Fruit fly (Drosophila melanogaster) whole organism, prepupa: Measurements from ENCODE around the gene hth.

Source experiments
- CG10631 ChIP-seq: fragments of 200-800 bp; sonication (Bioruptor generic); optimal IDR thresholded peaks from 2 replicates; lab custom pipeline; 2016; ENCODE audit warnings: missing biosample characterization, missing genetic modification characterization
- CG11294 ChIP-seq: fragments of 200-800 bp; sonication (Bioruptor generic); IDR thresholded peaks from 2 replicates; pipeline ENCODE4 v1.3.6; 2022; ENCODE audit warnings: missing biosample characterization, missing genetic modification characterization
- CG11762 ChIP-seq: fragments of 200-800 bp; sonication (Bioruptor generic); optimal IDR thresholded peaks from 3 replicates; lab custom pipeline; 2016; ENCODE audit warnings: missing biosample characterization, missing genetic modification characterization; ENCODE audit not compliant: insufficient read depth
- CG1621 ChIP-seq: fragments of 200-800 bp; sonication (Bioruptor generic); optimal IDR thresholded peaks from 3 replicates; lab custom pipeline; 2018; ENCODE audit warnings: missing biosample characterization, mild to moderate bottlenecking, missing genetic modification characterization
- CG3032 ChIP-seq: fragments of 200-800 bp; optimal IDR thresholded peaks from 2 replicates; lab custom pipeline; 2019; ENCODE audit warnings: missing biosample characterization, mild to moderate bottlenecking, missing genetic modification characterization, moderate library complexity
- CG31627 ChIP-seq: fragments of 200-800 bp; sonication (Bioruptor generic); optimal IDR thresholded peaks from 3 replicates; lab custom pipeline; 2016; ENCODE audit warnings: missing biosample characterization, missing genetic modification characterization
- CG32006 ChIP-seq: fragments of 200-800 bp; sonication (Bioruptor generic); optimal IDR thresholded peaks from 3 replicates; lab custom pipeline; 2017; ENCODE audit warnings: missing biosample characterization, mild to moderate bottlenecking, missing genetic modification characterization
- CG3919 ChIP-seq: fragments of 200-800 bp; sonication (Bioruptor generic); optimal IDR thresholded peaks from 3 replicates; lab custom pipeline; 2016; ENCODE audit warnings: missing biosample characterization, missing genetic modification characterization
- CG4318 ChIP-seq: fragments of 200-800 bp; sonication (Bioruptor generic); optimal IDR thresholded peaks from 3 replicates; lab custom pipeline; 2017; ENCODE audit warnings: missing biosample characterization, mild to moderate bottlenecking, missing genetic modification characterization
- CG6276 ChIP-seq: fragments of 200-800 bp; sonication (Bioruptor generic); optimal IDR thresholded peaks from 2 replicates; lab custom pipeline; 2017; ENCODE audit warnings: missing biosample characterization, mild to moderate bottlenecking, missing genetic modification characterization
- CG6792 ChIP-seq: fragments of 200-800 bp; sonication (Bioruptor generic); optimal IDR thresholded peaks from 3 replicates; lab custom pipeline; 2016; ENCODE audit warnings: missing biosample characterization, missing genetic modification characterization
- CG6808 ChIP-seq: fragments of 200-800 bp; sonication (Bioruptor generic); optimal IDR thresholded peaks from 3 replicates; lab custom pipeline; 2017; ENCODE audit warnings: missing biosample characterization, missing genetic modification characterization, mild to moderate bottlenecking, moderate library complexity, missing genetic modification reagents
- CG6854 ChIP-seq: fragments of 200-800 bp; sonication (Bioruptor generic); optimal IDR thresholded peaks from 2 replicates; lab custom pipeline; 2017; ENCODE audit warnings: missing biosample characterization, mild to moderate bottlenecking, missing genetic modification characterization
- CG7368 ChIP-seq: fragments of 200-800 bp; sonication (Bioruptor generic); optimal IDR thresholded peaks from 3 replicates; lab custom pipeline; 2016; ENCODE audit warnings: missing biosample characterization, missing genetic modification characterization
- CG8119 ChIP-seq: fragments of 200-800 bp; sonication (Bioruptor generic); IDR thresholded peaks from 3 replicates; pipeline ENCODE4 v1.3.6; 2022; ENCODE audit warnings: missing biosample characterization, missing genetic modification characterization
- CG8319 ChIP-seq: fragments of 200-800 bp; sonication (Bioruptor generic); optimal IDR thresholded peaks from 3 replicates; lab custom pipeline; 2016; ENCODE audit warnings: missing biosample characterization, missing genetic modification characterization
- CG8632 ChIP-seq: fragments of 200-800 bp; sonication (Bioruptor generic); optimal IDR thresholded peaks from 3 replicates; lab custom pipeline; 2016; ENCODE audit warnings: missing biosample characterization, missing genetic modification characterization
- CG9139 ChIP-seq: fragments of 200-800 bp; sonication (Bioruptor generic); optimal IDR thresholded peaks from 3 replicates; lab custom pipeline; 2017; ENCODE audit warnings: missing biosample characterization, mild to moderate bottlenecking, missing genetic modification characterization
- Eip75B ChIP-seq: fragments of 200-800 bp; sonication (Bioruptor generic); optimal IDR thresholded peaks from 3 replicates; lab custom pipeline; 2016; ENCODE audit warnings: missing biosample characterization, missing genetic modification characterization
- Eip78C ChIP-seq: fragments of 200-800 bp; sonication (Bioruptor generic); peaks from one replicate; lab custom pipeline; 2016; ENCODE audit warnings: missing biosample characterization, missing genetic modification characterization
- Eip93F ChIP-seq: fragments of 200-800 bp; sonication (Bioruptor generic); optimal IDR thresholded peaks from 2 replicates; lab custom pipeline; 2016; ENCODE audit warnings: missing biosample characterization, mild to moderate bottlenecking, missing genetic modification characterization
- Ets21C ChIP-seq: fragments of 200-800 bp; sonication (Bioruptor generic); optimal IDR thresholded peaks from 3 replicates; lab custom pipeline; 2016; ENCODE audit warnings: missing biosample characterization, missing genetic modification characterization
- Ets96B ChIP-seq: fragments of 200-800 bp; optimal IDR thresholded peaks from 2 replicates; lab custom pipeline; 2019; ENCODE audit warnings: missing biosample characterization, mild to moderate bottlenecking, missing genetic modification characterization, moderate library complexity
- Gug ChIP-seq: fragments of 200-800 bp; sonication (Bioruptor generic); IDR thresholded peaks from 2 replicates; pipeline ENCODE4 v1.3.6; 2022; ENCODE audit warnings: missing biosample characterization, missing genetic modification characterization
- Hr38 ChIP-seq: sonication (Bioruptor generic); optimal IDR thresholded peaks from 2 replicates; lab custom pipeline; 2016; ENCODE audit warnings: missing biosample characterization, missing genetic modification characterization
- Hr39 ChIP-seq: fragments of 200-800 bp; sonication (Bioruptor generic); optimal IDR thresholded peaks from 2 replicates; lab custom pipeline; 2016; ENCODE audit warnings: missing biosample characterization, missing genetic modification characterization
- Lpt ChIP-seq: fragments of 200-800 bp; sonication (Bioruptor generic); optimal IDR thresholded peaks from 3 replicates; lab custom pipeline; 2016; ENCODE audit warnings: missing biosample characterization, missing genetic modification characterization
- Met ChIP-seq: fragments of 200-800 bp; sonication (Bioruptor generic); optimal IDR thresholded peaks from 3 replicates; lab custom pipeline; 2016; ENCODE audit warnings: missing biosample characterization, missing genetic modification characterization
- OdsH ChIP-seq: fragments of 200-800 bp; sonication (Bioruptor generic); optimal IDR thresholded peaks from 3 replicates; lab custom pipeline; 2016; ENCODE audit warnings: missing biosample characterization, missing genetic modification characterization
- Smox ChIP-seq: fragments of 200-800 bp; sonication (Bioruptor generic); optimal IDR thresholded peaks from 3 replicates; lab custom pipeline; 2016; ENCODE audit warnings: missing biosample characterization, missing genetic modification characterization
- Sox102F ChIP-seq: fragments of 200-800 bp; sonication (Bioruptor generic); optimal IDR thresholded peaks from 2 replicates; lab custom pipeline; 2016; ENCODE audit warnings: missing biosample characterization, mild to moderate bottlenecking, missing genetic modification characterization
- Sox14 ChIP-seq: fragments of 200-800 bp; sonication (Bioruptor generic); optimal IDR thresholded peaks from 3 replicates; lab custom pipeline; 2016; ENCODE audit warnings: missing biosample characterization, missing genetic modification characterization
- achi ChIP-seq: fragments of 200-800 bp; sonication (Bioruptor generic); optimal IDR thresholded peaks from 3 replicates; lab custom pipeline; 2016; ENCODE audit warnings: missing biosample characterization, missing genetic modification characterization
- acj6 ChIP-seq: fragments of 200-800 bp; sonication (Bioruptor generic); optimal IDR thresholded peaks from 3 replicates; lab custom pipeline; 2016; ENCODE audit warnings: missing biosample characterization, missing genetic modification characterization
- cyc ChIP-seq: fragments of 200-800 bp; sonication (Bioruptor generic); optimal IDR thresholded peaks from 3 replicates; lab custom pipeline; 2016; ENCODE audit warnings: missing biosample characterization, missing genetic modification characterization
- dac ChIP-seq: fragments of 200-800 bp; sonication (Bioruptor generic); optimal IDR thresholded peaks from 2 replicates; lab custom pipeline; 2017; ENCODE audit warnings: missing biosample characterization, mild to moderate bottlenecking, missing genetic modification characterization
- dsx ChIP-seq: fragments of 200-800 bp; optimal IDR thresholded peaks from 3 replicates; lab custom pipeline; 2019; ENCODE audit warnings: missing biosample characterization, mild to moderate bottlenecking, missing genetic modification characterization, moderate library complexity; ENCODE audit not compliant: poor library complexity, severe bottlenecking
- eg ChIP-seq: fragments of 200-800 bp; sonication (Bioruptor generic); IDR thresholded peaks from 3 replicates; pipeline ENCODE4 v1.3.6; 2022; ENCODE audit warnings: missing biosample characterization, missing genetic modification characterization
- esn ChIP-seq: fragments of 200-800 bp; sonication (Bioruptor generic); optimal IDR thresholded peaks from 2 replicates; lab custom pipeline; 2016; ENCODE audit warnings: missing biosample characterization, mild to moderate bottlenecking, missing genetic modification characterization, moderate library complexity
- fd59A ChIP-seq: fragments of 200-800 bp; sonication (Bioruptor generic); optimal IDR thresholded peaks from 2 replicates; lab custom pipeline; 2017; ENCODE audit warnings: missing biosample characterization, mild to moderate bottlenecking, missing genetic modification characterization, missing genetic modification reagents
- fd85E ChIP-seq: fragments of 200-800 bp; sonication (Bioruptor generic); optimal IDR thresholded peaks from 3 replicates; lab custom pipeline; 2016; ENCODE audit warnings: missing biosample characterization, missing genetic modification characterization
- fkh ChIP-seq: fragments of 200-800 bp; sonication (Bioruptor generic); optimal IDR thresholded peaks from 3 replicates; lab custom pipeline; 2017; ENCODE audit warnings: missing biosample characterization, mild to moderate bottlenecking, missing genetic modification characterization, moderate library complexity
- lz ChIP-seq: fragments of 200-800 bp; sonication (Bioruptor generic); optimal IDR thresholded peaks from 3 replicates; lab custom pipeline; 2016; ENCODE audit warnings: missing biosample characterization, missing genetic modification characterization
- net ChIP-seq: fragments of 200-800 bp; sonication (Bioruptor generic); optimal IDR thresholded peaks from 3 replicates; lab custom pipeline; 2016; ENCODE audit warnings: missing biosample characterization, missing genetic modification characterization
- pdm3 ChIP-seq: fragments of 200-800 bp; sonication (Bioruptor generic); optimal IDR thresholded peaks from 3 replicates; lab custom pipeline; 2016; ENCODE audit warnings: missing biosample characterization, missing genetic modification characterization
- salr ChIP-seq, 2 experiments: fragments of 200-800 bp; sonication (Bioruptor generic); optimal IDR thresholded peaks; 3 replicates each; lab custom pipeline; 2016 to 2018; ENCODE audit warnings: missing biosample characterization in 2 of 2, missing genetic modification characterization in 2 of 2, mild to moderate bottlenecking in 1 of 2
- ss ChIP-seq, 2 experiments: fragments of 200-800 bp; sonication (Bioruptor generic); optimal IDR thresholded peaks; 2 replicates in 1 of 2; 3 replicates in 1 of 2; lab custom pipeline; 2017 to 2018; ENCODE audit warnings: mild to moderate bottlenecking in 2 of 2, missing biosample characterization in 2 of 2, missing genetic modification characterization in 2 of 2, moderate library complexity in 1 of 2
- svp ChIP-seq: fragments of 200-800 bp; sonication (Bioruptor generic); peaks from one replicate; lab custom pipeline; 2016; ENCODE audit warnings: missing biosample characterization, missing genetic modification characterization
- topi ChIP-seq: fragments of 200-800 bp; sonication (Bioruptor generic); optimal IDR thresholded peaks from 3 replicates; lab custom pipeline; 2016; ENCODE audit warnings: missing biosample characterization, missing genetic modification characterization
- vri ChIP-seq: fragments of 200-800 bp; sonication (Bioruptor generic); optimal IDR thresholded peaks from 3 replicates; lab custom pipeline; 2016; ENCODE audit warnings: missing biosample characterization, mild to moderate bottlenecking, missing genetic modification characterization

The hth gene

DNA sequence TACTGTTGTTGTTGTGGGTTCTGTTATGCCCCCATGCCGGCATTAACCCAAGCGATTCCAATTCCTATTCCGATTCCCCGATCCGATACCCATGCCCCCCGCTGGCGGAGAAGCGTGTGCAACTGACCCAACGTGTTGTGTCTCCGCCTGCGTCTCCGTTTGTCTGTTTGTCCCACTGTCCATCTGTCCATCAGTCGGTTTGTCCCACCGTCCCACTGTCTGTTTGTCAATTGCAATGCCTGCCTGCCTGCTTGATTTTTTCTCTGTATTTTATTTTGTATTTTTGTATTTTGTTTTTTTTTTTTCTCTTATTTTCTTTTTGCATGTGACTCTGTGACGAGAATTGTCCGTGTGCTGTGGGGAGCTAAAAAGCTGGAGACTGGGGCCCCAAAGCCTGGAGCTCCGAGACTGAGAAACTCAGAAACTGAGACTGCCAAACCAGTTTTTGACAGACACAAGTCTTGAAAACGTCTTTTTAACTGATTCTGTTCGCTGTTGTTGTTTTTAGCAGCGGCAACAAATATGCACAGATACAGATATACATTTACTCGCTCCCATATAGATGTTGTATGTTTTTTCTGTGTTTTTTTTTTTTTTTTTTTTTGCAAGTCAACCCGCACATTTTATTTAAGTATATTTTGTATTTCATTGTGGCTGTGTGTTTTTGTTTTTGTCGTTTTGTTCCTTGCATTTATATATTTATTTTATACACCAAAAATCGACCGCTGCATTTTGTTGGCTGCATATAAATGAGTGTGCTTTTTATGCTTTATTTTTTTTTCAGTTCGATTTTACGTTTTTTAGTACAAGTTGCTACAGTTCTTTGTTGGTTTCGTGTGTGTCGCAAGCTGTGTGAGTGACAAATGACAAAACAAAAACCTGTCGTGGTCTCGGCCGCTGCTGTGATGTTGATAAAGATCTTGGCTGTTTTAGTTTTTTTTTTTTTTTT lies 50.5 kb downstream of the hth start:
- TF ChIP-seq fkh (GFP tag; lab: Kevin White, UChicago) (no peak), CG8119 (peak; percentile 77), Sox14 (GFP tag; lab: Kevin White, UChicago) (peak; percentile 3), acj6 (GFP tag; lab: Kevin White, UChicago) (peak; percentile 9), topi (peak; percentile 20), CG31627 (GFP tag; lab: Kevin White, UChicago) (no peak), CG9139 (GFP tag; lab: Kevin White, UChicago) (peak; percentile 71), Sox102F (GFP tag; lab: Kevin White, UChicago) (peak; percentile 67), CG11762 (GFP tag; lab: Kevin White, UChicago) (no peak), CG4318 (GFP tag; lab: Kevin White, UChicago) (no peak), CG6792 (GFP tag; lab: Kevin White, UChicago) (no peak), CG32006 (no peak), Ets21C (GFP tag; lab: Kevin White, UChicago) (no peak), pdm3 (GFP tag; lab: Kevin White, UChicago) (peak; percentile 50), CG8319 (GFP tag; lab: Kevin White, UChicago) (no peak), CG6854 (GFP tag; lab: Kevin White, UChicago) (peak; percentile 16), Eip93F (GFP tag; lab: Kevin White, UChicago) (peak; percentile 50), CG6808 (GFP tag; lab: Kevin White, UChicago) (peak; percentile 80), Lpt (peak; percentile 51), eg (GFP tag; lab: Robert Waterston, UW) (peak; percentile 72), esn (GFP tag; lab: Kevin White, UChicago) (peak; percentile 24), Smox (GFP tag; lab: Kevin White, UChicago) (no peak), Eip75B (GFP tag; lab: Kevin White, UChicago) (peak; percentile 64), CG8632 (peak; percentile 45), Eip78C (GFP tag; lab: Kevin White, UChicago) (peak; percentile 86), dsx (peak; percentile 76), fd85E (GFP tag; lab: Kevin White, UChicago) (no peak), Hr38 (GFP tag; lab: Kevin White, UChicago) (no peak), Hr39 (GFP tag; lab: Kevin White, UChicago) (no peak), CG3919 (GFP tag; lab: Kevin White, UChicago) (peak; percentile 65), CG11294 (0 out of 2 replicates have a peak, but pooled peaks have one; percentile 8), ss (GFP tag; optimal IDR thresholded peaks at IDR 0.05; lab: Kevin White, UChicago) (peak; percentile 85 to 86), Ets96B (peak; percentile 49), CG6276 (peak; percentile 46), Met (GFP tag; lab: Kevin White, UChicago) (peak; percentile 35), fd59A (GFP tag; lab: Kevin White, UChicago) (no peak), CG3032 (tag; lab: Kevin White, UChicago) (peak; percentile 50), OdsH (GFP tag; lab: Kevin White, UChicago) (peak; percentile 24), salr (GFP tag; optimal IDR thresholded peaks at IDR 0.05; lab: Kevin White, UChicago) (peak in 1 of 2 experiments; percentile 51), cyc (no peak), CG7368 (GFP tag; lab: Kevin White, UChicago) (peak; percentile 15), dac (GFP tag; lab: Kevin White, UChicago) (no peak), vri (GFP tag; lab: Kevin White, UChicago) (peak; percentile 45), CG1621 (tag; lab: Kevin White, UChicago) (peak; percentile 48), svp (GFP tag; lab: Kevin White, UChicago) (peak; percentile 77), net (GFP tag; lab: Kevin White, UChicago) (peak; percentile 65), CG10631 (no peak), lz (no peak), achi (GFP tag; lab: Kevin White, UChicago) (peak; percentile 57), Gug (GFP tag; lab: Robert Waterston, UW) (no peak)
